Fruit fly (Drosophila melanogaster) whole organism, embryonic: ENCODE results near the gene Baldspot.

Experiments used
- Blimp-1 ChIP-seq: fragments of 200-800 bp; sonication (Bioruptor generic); optimal IDR thresholded peaks from 3 replicates; lab custom pipeline; 2018; ENCODE audit warnings: missing biosample characterization, missing genetic modification characterization, mild to moderate bottlenecking, moderate library complexity, missing genetic modification reagents
- CG10654 ChIP-seq: fragments of 200-800 bp; sonication (Bioruptor generic); optimal IDR thresholded peaks from 2 replicates; lab custom pipeline; 2016; ENCODE audit warnings: missing biosample characterization, missing genetic modification characterization
- CG11398 ChIP-seq: fragments of 200-800 bp; sonication (Bioruptor generic); optimal IDR thresholded peaks from 2 replicates; lab custom pipeline; 2016; ENCODE audit warnings: missing biosample characterization, missing genetic modification characterization
- CG14050 ChIP-seq: fragments of 200-800 bp; sonication (Bioruptor generic); IDR thresholded peaks from 3 replicates; pipeline ENCODE4 v1.3.6; 2022; ENCODE audit warnings: missing biosample characterization, missing genetic modification characterization
- CG14710 ChIP-seq: fragments of 200-800 bp; sonication (Bioruptor generic); optimal IDR thresholded peaks from 3 replicates; lab custom pipeline; 2019; ENCODE audit warnings: missing biosample characterization, mild to moderate bottlenecking, missing genetic modification characterization, moderate library complexity
- CG1602 ChIP-seq: fragments of 200-800 bp; sonication (Bioruptor generic); optimal IDR thresholded peaks from 3 replicates; lab custom pipeline; 2016; ENCODE audit warnings: missing biosample characterization, missing genetic modification characterization
- CG16779 ChIP-seq: fragments of 200-800 bp; sonication (Bioruptor generic); IDR thresholded peaks from 2 replicates; pipeline ENCODE4 v1.3.6; 2022; ENCODE audit warnings: missing biosample characterization, missing genetic modification characterization
- CG18262 ChIP-seq: fragments of 200-800 bp; optimal IDR thresholded peaks from 3 replicates; lab custom pipeline; 2019; ENCODE audit warnings: missing biosample characterization, mild to moderate bottlenecking, missing genetic modification characterization, moderate library complexity
- CG2712 ChIP-seq: fragments of 200-800 bp; optimal IDR thresholded peaks from 3 replicates; lab custom pipeline; 2019; ENCODE audit warnings: missing biosample characterization, mild to moderate bottlenecking, missing genetic modification characterization, moderate library complexity
- CG30431 ChIP-seq: fragments of 200-800 bp; sonication (Bioruptor generic); optimal IDR thresholded peaks from 2 replicates; lab custom pipeline; 2017; ENCODE audit warnings: missing biosample characterization, missing genetic modification characterization
- CG33557 ChIP-seq: fragments of 200-800 bp; sonication (Bioruptor generic); optimal IDR thresholded peaks from 2 replicates; lab custom pipeline; 2019; ENCODE audit warnings: missing biosample characterization, mild to moderate bottlenecking, missing genetic modification characterization, moderate library complexity
- CG34422 ChIP-seq: fragments of 200-800 bp; sonication (Bioruptor generic); IDR thresholded peaks from 3 replicates; pipeline ENCODE4 v1.3.6; 2022; ENCODE audit warnings: missing biosample characterization, missing genetic modification characterization
- CG4360 ChIP-seq: fragments of 200-800 bp; sonication (Bioruptor generic); IDR thresholded peaks from 2 replicates; pipeline ENCODE4 v1.3.6; 2022; ENCODE audit warnings: missing biosample characterization, missing genetic modification characterization
- CG4424 ChIP-seq: fragments of 200-800 bp; sonication (Bioruptor generic); optimal IDR thresholded peaks from 3 replicates; lab custom pipeline; 2016; ENCODE audit warnings: missing biosample characterization, missing genetic modification characterization
- CG5180 ChIP-seq: fragments of 200-800 bp; sonication (Bioruptor generic); optimal IDR thresholded peaks from 3 replicates; lab custom pipeline; 2017; ENCODE audit warnings: missing biosample characterization, missing genetic modification characterization, mild to moderate bottlenecking, moderate library complexity, missing genetic modification reagents
- CG8290 ChIP-seq, 3 experiments: fragments of 200-800 bp; sonication (Bioruptor generic); optimal IDR thresholded peaks; 2 replicates each; lab custom pipeline; 2016 to 2019; ENCODE audit warnings: missing biosample characterization in 3 of 3, missing genetic modification characterization in 3 of 3, mild to moderate bottlenecking in 2 of 3, moderate library complexity in 1 of 3
- CTCF ChIP-seq: fragments of 200-800 bp; sonication (Bioruptor generic); optimal IDR thresholded peaks from 2 replicates; lab custom pipeline; 2017; ENCODE audit warnings: missing biosample characterization, mild to moderate bottlenecking, missing genetic modification characterization, moderate library complexity
- CoRest ChIP-seq: fragments of 200-800 bp; sonication (Bioruptor generic); optimal IDR thresholded peaks from 3 replicates; lab custom pipeline; 2018; ENCODE audit warnings: missing biosample characterization, mild to moderate bottlenecking, missing genetic modification characterization, moderate library complexity
- Ets65A ChIP-seq: fragments of 200-800 bp; sonication (Bioruptor generic); peaks from one replicate; lab custom pipeline; 2016; ENCODE audit warnings: missing biosample characterization, missing genetic modification characterization
- HHEX ChIP-seq: fragments of 200-800 bp; sonication (Bioruptor generic); optimal IDR thresholded peaks from 3 replicates; lab custom pipeline; 2017; ENCODE audit warnings: missing biosample characterization, mild to moderate bottlenecking, missing genetic modification characterization, missing genetic modification reagents
- Hr51 ChIP-seq, 2 experiments: fragments of 200-800 bp; sonication (Bioruptor generic); optimal IDR thresholded peaks; 2 replicates in 1 of 2; 3 replicates in 1 of 2; lab custom pipeline; 2016 to 2018; ENCODE audit warnings: missing biosample characterization in 2 of 2, missing genetic modification characterization in 2 of 2, mild to moderate bottlenecking in 1 of 2, moderate library complexity in 1 of 2
- Mad ChIP-seq: fragments of 200-800 bp; sonication (Bioruptor generic); optimal IDR thresholded peaks from 2 replicates; lab custom pipeline; 2016; ENCODE audit warnings: missing biosample characterization, missing genetic modification characterization
- Med ChIP-seq: fragments of 200-800 bp; sonication (Bioruptor generic); peaks from one replicate; lab custom pipeline; 2016; ENCODE audit warnings: missing biosample characterization, missing genetic modification characterization, mild to moderate bottlenecking, inconsistent platforms, moderate library complexity
- Six4 ChIP-seq: fragments of 200-800 bp; sonication (Bioruptor generic); optimal IDR thresholded peaks from 2 replicates; lab custom pipeline; 2016; ENCODE audit warnings: missing biosample characterization, missing genetic modification characterization
- Taf1 ChIP-seq: fragments of 200-800 bp; sonication (Bioruptor generic); IDR thresholded peaks from 2 replicates; pipeline ENCODE4 v1.3.6; 2022; ENCODE audit warnings: missing biosample characterization, missing genetic modification characterization
- Xrp1 ChIP-seq: fragments of 200-800 bp; sonication (Bioruptor generic); IDR thresholded peaks from 2 replicates; pipeline ENCODE4 v1.3.6; 2022; ENCODE audit warnings: missing biosample characterization, missing genetic modification characterization
- bsh ChIP-seq, 2 experiments: fragments of 200-800 bp; sonication (Bioruptor generic); optimal IDR thresholded peaks; 2 replicates each; lab custom pipeline; 2017 to 2018; ENCODE audit warnings: mild to moderate bottlenecking in 2 of 2, missing biosample characterization in 2 of 2, missing genetic modification characterization in 2 of 2, moderate library complexity in 1 of 2
- ci ChIP-seq: fragments of 200-800 bp; sonication (Bioruptor generic); IDR thresholded peaks from 3 replicates; pipeline ENCODE4 v1.3.6; 2022; ENCODE audit warnings: missing biosample characterization, missing genetic modification characterization
- exex ChIP-seq: fragments of 200-800 bp; sonication (Bioruptor generic); optimal IDR thresholded peaks from 4 replicates; lab custom pipeline; 2018; ENCODE audit warnings: missing biosample characterization, mild to moderate bottlenecking, missing genetic modification characterization, moderate library complexity
- fd96Cb ChIP-seq: fragments of 200-800 bp; sonication (Bioruptor generic); optimal IDR thresholded peaks from 2 replicates; lab custom pipeline; 2018; ENCODE audit warnings: missing biosample characterization, mild to moderate bottlenecking, missing genetic modification characterization, moderate library complexity
- grau ChIP-seq: fragments of 200-800 bp; optimal IDR thresholded peaks from 3 replicates; lab custom pipeline; 2019; ENCODE audit warnings: missing biosample characterization, mild to moderate bottlenecking, missing genetic modification characterization, moderate library complexity
- hbn ChIP-seq: fragments of 200-800 bp; sonication (Bioruptor generic); IDR thresholded peaks from 2 replicates; pipeline ENCODE4 v1.3.6; 2022; ENCODE audit warnings: missing biosample characterization, missing genetic modification characterization; ENCODE audit not compliant: partially characterized antibody
- lov ChIP-seq, 2 experiments: fragments of 200-800 bp in 1 of 2; fragments of >200 bp in 1 of 2; sonication (Bioruptor generic) in 1 of 2; IDR thresholded peaks in 1 of 2; optimal IDR thresholded peaks in 1 of 2; 2 replicates in 1 of 2; 3 replicates in 1 of 2; pipeline versions ENCODE4 v1.3.6 to Lab custom; 2017 to 2022; ENCODE audit warnings: missing biosample characterization in 1 of 2, missing genetic modification characterization in 1 of 2
- nmo ChIP-seq: fragments of 200-800 bp; sonication (Bioruptor generic); optimal IDR thresholded peaks from 2 replicates; lab custom pipeline; 2018; ENCODE audit warnings: missing biosample characterization, mild to moderate bottlenecking, missing genetic modification characterization, moderate library complexity
- pan ChIP-seq, 4 experiments: fragments of >200 bp in 3 of 4; fragments of 200-800 bp in 1 of 4; sonication (Bioruptor generic) in 1 of 4; optimal IDR thresholded peaks in 3 of 4; IDR thresholded peaks in 1 of 4; 2 replicates each; pipeline versions ENCODE4 v1.3.6 to Lab custom; 2017 to 2022; ENCODE audit warnings: missing biosample characterization in 2 of 4, missing genetic modification characterization in 2 of 4, mixed read lengths in 1 of 4
- prd ChIP-seq, 3 experiments: fragments of >200 bp in 2 of 3; fragments of 200-800 bp in 1 of 3; sonication (Bioruptor generic) in 1 of 3; optimal IDR thresholded peaks in 2 of 3; IDR thresholded peaks in 1 of 3; 2 replicates in 2 of 3; 3 replicates in 1 of 3; pipeline versions ENCODE4 v1.3.6 to Lab custom; 2017 to 2022; ENCODE audit warnings: missing biosample characterization in 1 of 3, missing genetic modification characterization in 1 of 3
- pros ChIP-seq: fragments of 200-800 bp; sonication (Bioruptor generic); optimal IDR thresholded peaks from 3 replicates; lab custom pipeline; 2019; ENCODE audit warnings: missing biosample characterization, mild to moderate bottlenecking, missing genetic modification characterization, moderate library complexity
- ranshi ChIP-seq: fragments of 200-800 bp; sonication (Bioruptor generic); IDR thresholded peaks from 2 replicates; pipeline ENCODE4 v1.3.6; 2022; ENCODE audit warnings: missing biosample characterization, missing genetic modification characterization
- sens ChIP-seq: fragments of 200-800 bp; sonication (Bioruptor generic); peaks from one replicate; lab custom pipeline; 2016; ENCODE audit warnings: missing biosample characterization, missing genetic modification characterization
- sqz ChIP-seq: fragments of 200-800 bp; sonication (Bioruptor generic); optimal IDR thresholded peaks from 3 replicates; lab custom pipeline; 2018; ENCODE audit warnings: missing biosample characterization, mild to moderate bottlenecking, missing genetic modification characterization
- tgo ChIP-seq: fragments of 200-800 bp; sonication (Bioruptor generic); IDR thresholded peaks from 3 replicates; pipeline ENCODE4 v1.3.6; 2022; ENCODE audit warnings: missing biosample characterization, missing genetic modification characterization
- z ChIP-seq: fragments of 200-800 bp; sonication (Bioruptor generic); IDR thresholded peaks from 3 replicates; pipeline ENCODE4 v1.3.6; 2022; ENCODE audit warnings: missing biosample characterization, missing genetic modification characterization

Baldspot gene

dm6 chr3L:16634529-16634928 is 26.9 kb downstream of the Baldspot start (continued):
- TF ChIP-seq CG14050 (GFP tag; lab: Robert Waterston, UW) (no peak), HHEX (GFP tag; lab: Kevin White, UChicago) (no peak), CG30431 (GFP tag; lab: Kevin White, UChicago) (no peak), CG33557 (GFP tag; lab: Kevin White, UChicago) (no peak), Mad (GFP tag; lab: Kevin White, UChicago) (no peak), CoRest (tag; lab: Kevin White, UChicago) (no peak)

- TF ChIP-seq pros (GFP tag; lab: Kevin White, UChicago) (peak; percentile 84), CG11398 (no peak), CG4424 (no peak), CG1602 (GFP tag; lab: Kevin White, UChicago) (no peak), CG16779 (GFP tag; lab: Robert Waterston, UW) (no peak), sqz (GFP tag; lab: Kevin White, UChicago) (peak; percentile 53)
- TF ChIP-seq, all 482 proteins: peak for 2
Observed at dm6 chr3L:16634091-16634490, 27.3 kb downstream of the Baldspot start.

dm6 chr3L:16631844-16632537 is 29.4 kb downstream of the Baldspot start:
- TF ChIP-seq prd (optimal IDR thresholded peaks at IDR 0.05; lab: Kevin White, UChicago) (no peak), prd (GFP tag; IDR thresholded peaks at IDR 0.05; lab: Robert Waterston, UW) (peak; percentile 61; the same call in 2 of the 3 replicates), bsh (GFP tag; optimal IDR thresholded peaks at IDR 0.05; lab: Kevin White, UChicago) (peak in 1 of 2 experiments; percentile 16), Hr51 (GFP tag; optimal IDR thresholded peaks at IDR 0.05; lab: Kevin White, UChicago) (no peak), CG8290 (GFP tag; optimal IDR thresholded peaks at IDR 0.05; lab: Kevin White, UChicago) (peak; percentile 23), CG8290 (tag; optimal IDR thresholded peaks at IDR 0.05; lab: Kevin White, UChicago) (no peak), CG18262 (tag; lab: Kevin White, UChicago) (peak; percentile 26), fd96Cb (peak; percentile 3), Six4 (no peak), Xrp1 (GFP tag; lab: Robert Waterston, UW) (peak; percentile 18; the same call in 1 of the 2 replicates), ranshi (no peak), lov (optimal IDR thresholded peaks at IDR 0.05; lab: Kevin White, UChicago) (no peak), lov (GFP tag; IDR thresholded peaks at IDR 0.05; lab: Robert Waterston, UW) (0 out of 3 replicates have a peak, but pooled peaks have one; percentile 30), hbn (no peak), CG14710 (peak; percentile 25), tgo (GFP tag; lab: Robert Waterston, UW) (0 out of 3 replicates have a peak, but pooled peaks have one; percentile 14), pan (optimal IDR thresholded peaks at IDR 0.05; lab: Kevin White, UChicago) (no peak), pan (GFP tag; optimal IDR thresholded peaks at IDR 0.05 in 1 of 2, IDR thresholded peaks at IDR 0.05 in 1 of 2) (peak in 1 of 2 experiments; percentile 20), Taf1 (GFP tag; lab: Robert Waterston, UW) (no peak), CG34422 (0 out of 3 replicates have a peak, but pooled peaks have one; percentile 38), ci (0 out of 3 replicates have a peak, but pooled peaks have one; percentile 32), Med (GFP tag; lab: Kevin White, UChicago) (peak; percentile 68), CG10654 (GFP tag; lab: Kevin White, UChicago) (no peak), grau (tag; lab: Kevin White, UChicago) (no peak), CG4360 (GFP tag; lab: Robert Waterston, UW) (0 out of 2 replicates have a peak, but pooled peaks have one; percentile 9), CG4424 (peak; percentile 26), nmo (GFP tag; lab: Kevin White, UChicago) (peak; percentile 16), z (GFP tag; lab: Robert Waterston, UW) (0 out of 3 replicates have a peak, but pooled peaks have one; percentile 30), sens (GFP tag; lab: Kevin White, UChicago) (peak; percentile 80), CG2712 (tag; lab: Kevin White, UChicago) (peak; percentile 15), Blimp-1 (GFP tag; lab: Kevin White, UChicago) (peak; percentile 44), Ets65A (GFP tag; lab: Kevin White, UChicago) (peak; percentile 54), CTCF (GFP tag; lab: Kevin White, UChicago) (peak; percentile 77), exex (no peak), CG5180 (no peak)
